Worm (Caenorhabditis elegans) whole organism, L2 larva: ENCODE measurements around the gene wapl-1.
A peak's percentile ranks its signal among the peaks of the same experiment; 100 is the strongest.

Experiments
- C34F6.9 ChIP-seq: fragments of 150-350 bp; optimal IDR thresholded peaks from 2 replicates; lab custom pipeline; 2014; ENCODE audit warnings: missing biosample characterization, missing genetic modification characterization
- F13H6.1 ChIP-seq: sonication (generic microtip); optimal IDR thresholded peaks from 2 replicates; lab custom pipeline; 2016; ENCODE audit warnings: missing genetic modification characterization, missing compliant biosample characterization
- R02D3.7 ChIP-seq: fragments of 150-350 bp; optimal IDR thresholded peaks from 2 replicates; lab custom pipeline; 2014; ENCODE audit warnings: missing biosample characterization, missing genetic modification characterization
- ZK546.5 ChIP-seq: sonication (generic microtip); optimal IDR thresholded peaks from 2 replicates; lab custom pipeline; 2017; ENCODE audit warnings: missing biosample characterization, missing genetic modification characterization
- alr-1 ChIP-seq: fragments of 150-350 bp; optimal IDR thresholded peaks from 2 replicates; lab custom pipeline; 2014; ENCODE audit warnings: missing biosample characterization, missing genetic modification characterization
- aly-2 ChIP-seq: fragments of 150-350 bp; optimal IDR thresholded peaks from 2 replicates; lab custom pipeline; 2014; ENCODE audit warnings: missing biosample characterization, missing genetic modification characterization
- ama-1 ChIP-seq: fragments of 150-350 bp; optimal IDR thresholded peaks from 2 replicates; lab custom pipeline; 2018; ENCODE audit warnings: inconsistent platforms
- blmp-1 ChIP-seq: sonication (generic microtip); optimal IDR thresholded peaks from 2 replicates; lab custom pipeline; 2017; ENCODE audit warnings: missing genetic modification characterization, mild to moderate bottlenecking, missing compliant biosample characterization, antibody characterized with exemption, moderate library complexity; ENCODE audit not compliant: insufficient read depth
- ceh-16 ChIP-seq: fragments of 150-350 bp; optimal IDR thresholded peaks from 2 replicates; lab custom pipeline; 2014; ENCODE audit warnings: missing biosample characterization, missing genetic modification characterization
- ceh-82 ChIP-seq: fragments of 150-350 bp; optimal IDR thresholded peaks from 2 replicates; lab custom pipeline; 2014; ENCODE audit warnings: missing biosample characterization, missing genetic modification characterization
- crh-2 ChIP-seq: sonication (generic microtip); optimal IDR thresholded peaks from 2 replicates; lab custom pipeline; 2017; ENCODE audit warnings: missing biosample characterization, missing genetic modification characterization
- dmd-4 ChIP-seq: sonication (generic microtip); optimal IDR thresholded peaks from 2 replicates; lab custom pipeline; 2017; ENCODE audit warnings: missing biosample characterization, missing genetic modification characterization
- egl-27 ChIP-seq: sonication (generic microtip); optimal IDR thresholded peaks from 3 replicates; lab custom pipeline; 2017; ENCODE audit warnings: missing biosample characterization, missing genetic modification reagents, missing genetic modification characterization
- elt-1 ChIP-seq: fragments of 150-350 bp; optimal IDR thresholded peaks from 2 replicates; lab custom pipeline; 2014; ENCODE audit warnings: missing biosample characterization, missing genetic modification characterization
- fos-1 ChIP-seq: fragments of 150-350 bp; optimal IDR thresholded peaks from 2 replicates; lab custom pipeline; 2014; ENCODE audit warnings: missing biosample characterization, missing genetic modification characterization
- lin-11 ChIP-seq: fragments of 150-350 bp; sonication (generic microtip); optimal IDR thresholded peaks from 2 replicates; lab custom pipeline; 2014; ENCODE audit warnings: missing biosample characterization, missing genetic modification characterization, inconsistent platforms, mixed read lengths
- lin-13 ChIP-seq: fragments of 150-350 bp; optimal IDR thresholded peaks from 2 replicates; lab custom pipeline; 2014; ENCODE audit warnings: missing biosample characterization, missing genetic modification reagents, missing genetic modification characterization
- lin-39 ChIP-seq: fragments of 150-350 bp; optimal IDR thresholded peaks from 2 replicates; lab custom pipeline; 2014; ENCODE audit warnings: missing biosample characterization, missing genetic modification reagents, missing genetic modification characterization
- lsy-2 ChIP-seq, 2 experiments: fragments of 150-350 bp in 1 of 2; sonication (generic microtip) in 1 of 2; optimal IDR thresholded peaks; 2 replicates each; lab custom pipeline; 2014 to 2017; ENCODE audit warnings: missing biosample characterization in 2 of 2, missing genetic modification characterization in 2 of 2
- mab-5 ChIP-seq: fragments of 150-350 bp; optimal IDR thresholded peaks from 2 replicates; lab custom pipeline; 2014; ENCODE audit warnings: missing biosample characterization, missing genetic modification characterization
- mbf-1 ChIP-seq: sonication (generic microtip); optimal IDR thresholded peaks from 2 replicates; lab custom pipeline; 2017; ENCODE audit warnings: missing biosample characterization, missing genetic modification characterization
- mdl-1 ChIP-seq, 2 experiments: fragments of 150-350 bp in 1 of 2; sonication (generic microtip) in 1 of 2; optimal IDR thresholded peaks; 2 replicates each; lab custom pipeline; 2017; ENCODE audit warnings: missing biosample characterization in 2 of 2, missing genetic modification characterization in 2 of 2
- nhr-10 ChIP-seq: sonication (generic microtip); optimal IDR thresholded peaks from 2 replicates; lab custom pipeline; 2017; ENCODE audit warnings: missing biosample characterization, missing genetic modification characterization
- nhr-11 ChIP-seq: fragments of 150-350 bp; optimal IDR thresholded peaks from 2 replicates; lab custom pipeline; 2014; ENCODE audit warnings: missing biosample characterization, missing genetic modification characterization
- nhr-12 ChIP-seq: fragments of 150-350 bp; optimal IDR thresholded peaks from 2 replicates; lab custom pipeline; 2014; ENCODE audit warnings: missing biosample characterization, missing genetic modification characterization
- nhr-129 ChIP-seq: fragments of 150-350 bp; optimal IDR thresholded peaks from 2 replicates; lab custom pipeline; 2014; ENCODE audit warnings: missing biosample characterization, missing genetic modification characterization
- nhr-21 ChIP-seq: fragments of 150-350 bp; optimal IDR thresholded peaks from 2 replicates; lab custom pipeline; 2014; ENCODE audit warnings: missing biosample characterization, missing genetic modification characterization
- nhr-237 ChIP-seq: fragments of 150-350 bp; optimal IDR thresholded peaks from 2 replicates; lab custom pipeline; 2014; ENCODE audit warnings: missing biosample characterization, missing genetic modification characterization
- nhr-25 ChIP-seq: fragments of 150-350 bp; sonication (generic microtip); optimal IDR thresholded peaks from 3 replicates; lab custom pipeline; 2014; ENCODE audit warnings: missing biosample characterization, missing genetic modification characterization
- nhr-6 ChIP-seq: fragments of 150-350 bp; optimal IDR thresholded peaks from 2 replicates; lab custom pipeline; 2014; ENCODE audit warnings: missing biosample characterization, missing genetic modification characterization
- nhr-77 ChIP-seq: fragments of 150-350 bp; optimal IDR thresholded peaks from 2 replicates; lab custom pipeline; 2014; ENCODE audit warnings: missing biosample characterization, missing genetic modification characterization
- peb-1 ChIP-seq: fragments of 150-350 bp; optimal IDR thresholded peaks from 2 replicates; lab custom pipeline; 2014; ENCODE audit warnings: missing biosample characterization, missing genetic modification characterization
- skn-1 ChIP-seq: sonication (generic microtip); optimal IDR thresholded peaks from 2 replicates; lab custom pipeline; 2017; ENCODE audit warnings: missing biosample characterization, missing genetic modification characterization
- sma-3 ChIP-seq: sonication (generic microtip); optimal IDR thresholded peaks from 2 replicates; lab custom pipeline; 2016; ENCODE audit warnings: missing genetic modification reagents, missing genetic modification characterization, missing compliant biosample characterization
- sma-9 ChIP-seq, 2 experiments: fragments of 150-350 bp in 1 of 2; sonication (generic microtip) in 1 of 2; optimal IDR thresholded peaks; 2 replicates each; lab custom pipeline; 2014 to 2016; ENCODE audit warnings: missing genetic modification characterization in 2 of 2, mild to moderate bottlenecking in 1 of 2, missing biosample characterization in 1 of 2, missing compliant biosample characterization in 1 of 2, missing genetic modification reagents in 1 of 2, moderate library complexity in 1 of 2
- snpc-4 ChIP-seq: fragments of 150-350 bp; optimal IDR thresholded peaks from 2 replicates; lab custom pipeline; 2014; ENCODE audit warnings: missing biosample characterization, missing genetic modification characterization
- unc-39 ChIP-seq: fragments of 150-350 bp; optimal IDR thresholded peaks from 2 replicates; lab custom pipeline; 2014; ENCODE audit warnings: missing biosample characterization, missing genetic modification characterization
- unc-55 ChIP-seq: fragments of 150-350 bp; sonication (generic microtip); optimal IDR thresholded peaks from 3 replicates; lab custom pipeline; 2014; ENCODE audit warnings: missing biosample characterization, missing genetic modification reagents, missing genetic modification characterization
- unc-62 ChIP-seq: fragments of 150-350 bp; optimal IDR thresholded peaks from 2 replicates; lab custom pipeline; 2014; ENCODE audit warnings: missing biosample characterization, missing genetic modification reagents, missing genetic modification characterization
- zag-1 ChIP-seq: fragments of 150-350 bp; optimal IDR thresholded peaks from 2 replicates; lab custom pipeline; 2014; ENCODE audit warnings: missing biosample characterization, missing genetic modification characterization
- ztf-1 ChIP-seq: fragments of 200-800 bp; sonication (Bioruptor generic); conservative IDR thresholded peaks from 2 replicates; pipeline ENCODE4 v1.3.6; 2022; ENCODE audit warnings: missing genetic modification characterization, missing compliant biosample characterization
- ztf-11 ChIP-seq: sonication (generic microtip); optimal IDR thresholded peaks from 2 replicates; lab custom pipeline; 2017; ENCODE audit warnings: missing biosample characterization, missing genetic modification characterization

wapl-1 gene

ce11 chrIV:4411311-4411947 is 34.1 kb downstream of the wapl-1 start:
- no peak for TF ChIP-seq nhr-10
- no peak for TF ChIP-seq unc-55
- peak; percentile 7 for TF ChIP-seq ama-1
- TF ChIP-seq, all 48 proteins: peak for 1

ce11 chrIV:4410526-4410925 is 35.0 kb downstream of the wapl-1 start:
- TF ChIP-seq ceh-82 (tag; lab: Kevin White, UChicago), result no peak
- no peak for TF ChIP-seq ceh-16 (tag; lab: Kevin White, UChicago)
- no peak for TF ChIP-seq lin-11 (tag; lab: Kevin White, UChicago)
- no peak for TF ChIP-seq lin-39 (tag; lab: Kevin White, UChicago)
- no peak for TF ChIP-seq nhr-77 (tag; lab: Kevin White, UChicago)
- TF ChIP-seq nhr-12 (tag; lab: Kevin White, UChicago), result no peak
- TF ChIP-seq mab-5 (tag; lab: Kevin White, UChicago), result no peak
- TF ChIP-seq snpc-4, result no peak
- TF ChIP-seq unc-55, result no peak
- TF ChIP-seq lin-13 (GFP tag; lab: Kevin White, UChicago), result no peak
- no peak for TF ChIP-seq nhr-25 (tag; lab: Kevin White, UChicago)
- TF ChIP-seq unc-39 (tag; lab: Kevin White, UChicago), result no peak
- TF ChIP-seq mbf-1 (tag; lab: Kevin White, UChicago), result no peak
- TF ChIP-seq ztf-11 (tag; lab: Kevin White, UChicago), result no peak
- TF ChIP-seq blmp-1 (tag; lab: Kevin White, UChicago), result no peak
- no peak for TF ChIP-seq unc-62 (GFP tag; lab: Kevin White, UChicago)
- no peak for TF ChIP-seq skn-1 (tag; lab: Kevin White, UChicago)

ce11 chrIV:4408714-4409113 is 36.8 kb downstream of the wapl-1 start:
- TF ChIP-seq mdl-1 (tag; optimal IDR thresholded peaks at IDR 0.05; lab: Kevin White, UChicago) (no peak), blmp-1 (tag; lab: Kevin White, UChicago) (no peak), unc-62 (GFP tag; lab: Kevin White, UChicago) (no peak), lin-39 (tag; lab: Kevin White, UChicago) (no peak), nhr-6 (tag; lab: Kevin White, UChicago) (no peak), nhr-11 (no peak), skn-1 (tag; lab: Kevin White, UChicago) (no peak), nhr-77 (tag; lab: Kevin White, UChicago) (no peak), peb-1 (no peak), lin-13 (GFP tag; lab: Kevin White, UChicago) (no peak), unc-55 (no peak), ZK546.5 (tag; lab: Kevin White, UChicago) (no peak), ceh-16 (tag; lab: Kevin White, UChicago) (no peak), mbf-1 (tag; lab: Kevin White, UChicago) (no peak)

ce11 chrIV:4407055-4407461 is 38.5 kb downstream of the wapl-1 start:
- TF ChIP-seq lin-13 (GFP tag; lab: Kevin White, UChicago) (no peak), snpc-4 (no peak), zag-1 (tag; lab: Kevin White, UChicago) (no peak), nhr-77 (tag; lab: Kevin White, UChicago) (no peak), fos-1 (tag; lab: Kevin White, UChicago) (peak; percentile 54), crh-2 (peak; percentile 3), R02D3.7 (tag; lab: Kevin White, UChicago) (no peak), lin-11 (tag; lab: Kevin White, UChicago) (no peak), sma-9 (GFP tag; optimal IDR thresholded peaks at IDR 0.05; lab: Kevin White, UChicago) (peak; percentile 39), sma-9 (tag; optimal IDR thresholded peaks at IDR 0.05; lab: Kevin White, UChicago) (no peak), aly-2 (no peak), alr-1 (tag; lab: Kevin White, UChicago) (no peak), egl-27 (tag; lab: Kevin White, UChicago) (no peak), mab-5 (tag; lab: Kevin White, UChicago) (no peak), unc-55 (no peak), lin-39 (tag; lab: Kevin White, UChicago) (no peak), mbf-1 (tag; lab: Kevin White, UChicago) (no peak), nhr-6 (tag; lab: Kevin White, UChicago) (no peak), unc-62 (GFP tag; lab: Kevin White, UChicago) (no peak), nhr-21 (tag; lab: Kevin White, UChicago) (no peak), sma-3 (GFP tag; lab: Kevin White, UChicago) (peak; percentile 4), skn-1 (tag; lab: Kevin White, UChicago) (no peak), ztf-1 (no peak), nhr-25 (tag; lab: Kevin White, UChicago) (no peak), elt-1 (tag; lab: Kevin White, UChicago) (no peak), nhr-237 (tag; lab: Kevin White, UChicago) (no peak), C34F6.9 (tag; lab: Kevin White, UChicago) (no peak), F13H6.1 (peak; percentile 85), nhr-129 (tag; lab: Kevin White, UChicago) (peak; percentile 56), ceh-82 (tag; lab: Kevin White, UChicago) (no peak), lsy-2 (tag; optimal IDR thresholded peaks at IDR 0.05; lab: Kevin White, UChicago) (peak in 1 of 2 experiments; percentile 48), dmd-4 (tag; lab: Kevin White, UChicago) (no peak), ZK546.5 (tag; lab: Kevin White, UChicago) (no peak)
